Worm (Caenorhabditis elegans): ENCODE data around the gene F22F7.3.

The F22F7.3 gene

ce11 chrV:2097653-2098052 lies 12.8 kb upstream of the F22F7.3 start, which contains the start of gene clec-208:
TSS of gene clec-208 (plus strand) at chrV:2097953.
- TF ChIP-seq ceh-45 (GFP tag; IDR thresholded peaks at IDR 0.05) (no peak), unc-3 (GFP tag; conservative IDR thresholded peaks at IDR 0.05) (no peak), unc-3 (tag; optimal IDR thresholded peaks at IDR 0.05) (no peak), ceh-24 (tag; optimal IDR thresholded peaks at IDR 0.05) (no peak), unc-42 (tag; optimal IDR thresholded peaks at IDR 0.05) (no peak), npax-4 (tag; optimal IDR thresholded peaks at IDR 0.05) (no peak), T23F11.4 (GFP tag; optimal IDR thresholded peaks at IDR 0.05) (no peak), ceh-14 (tag; optimal IDR thresholded peaks at IDR 0.05) (no peak), K02D7.2 (tag; optimal IDR thresholded peaks at IDR 0.05) (no peak), ceh-34 (tag; optimal IDR thresholded peaks at IDR 0.05) (no peak), elt-4 (tag; optimal IDR thresholded peaks at IDR 0.05) (no peak), ceh-48 (tag; optimal IDR thresholded peaks at IDR 0.05) (no peak), tbx-2 (tag; optimal IDR thresholded peaks at IDR 0.05) (no peak), sox-2 (GFP tag; IDR thresholded peaks at IDR 0.05) (no peak), K09A11.1 (tag; optimal IDR thresholded peaks at IDR 0.05; ENCODE audit: insufficient read depth) (no peak), tbx-7 (tag; optimal IDR thresholded peaks at IDR 0.05) (no peak)

- no peak for TF ChIP-seq rnt-1 (tag; optimal IDR thresholded peaks at IDR 0.05)
- no peak for TF ChIP-seq unc-86 (tag; optimal IDR thresholded peaks at IDR 0.05)
- no peak for TF ChIP-seq sox-2 (GFP tag; IDR thresholded peaks at IDR 0.05)
- TF ChIP-seq ama-1 (optimal IDR thresholded peaks at IDR 0.05) = no peak
- TF ChIP-seq che-1 (tag; optimal IDR thresholded peaks at IDR 0.05) = no peak
- TF ChIP-seq hlh-15 (tag; optimal IDR thresholded peaks at IDR 0.05) = no peak
- TF ChIP-seq Y22D7AL.16 (tag; optimal IDR thresholded peaks at IDR 0.05) = no peak
- TF ChIP-seq mec-3 (tag; optimal IDR thresholded peaks at IDR 0.05; ENCODE audit: borderline replicate concordance) = no peak
- no peak for TF ChIP-seq ceh-6 (GFP tag; optimal IDR thresholded peaks at IDR 0.05)
Measured at ce11 chrV:2099040-2099439, 11.4 kb upstream of the F22F7.3 start, which contains the start of gene F36F12.7. TSS of gene F36F12.7 (plus strand) at chrV:2099340.

ce11 chrV:2103118-2103517 lies 7.3 kb upstream of the F22F7.3 start, which contains the start of gene F36F12.1:
TSS of gene F36F12.1 (minus strand) at chrV:2103218.
- TF ChIP-seq ref-2 (tag; optimal IDR thresholded peaks at IDR 0.05) (no peak), nfya-1 (tag; optimal IDR thresholded peaks at IDR 0.05) (no peak), tbx-2 (tag; optimal IDR thresholded peaks at IDR 0.05) (no peak), pha-2 (tag; optimal IDR thresholded peaks at IDR 0.05) (no peak), ceh-18 (tag; optimal IDR thresholded peaks at IDR 0.05) (no peak), pax-1 (tag; optimal IDR thresholded peaks at IDR 0.05) (no peak), hlh-6 (tag; optimal IDR thresholded peaks at IDR 0.05) (no peak), madf-2 (tag; optimal IDR thresholded peaks at IDR 0.05) (no peak), hlh-8 (tag; optimal IDR thresholded peaks at IDR 0.05) (no peak), ceh-14 (tag; optimal IDR thresholded peaks at IDR 0.05) (no peak), F13H6.1 (tag; optimal IDR thresholded peaks at IDR 0.05) (no peak), ceh-34 (tag; optimal IDR thresholded peaks at IDR 0.05) (no peak), syd-9 (tag; optimal IDR thresholded peaks at IDR 0.05) (no peak), sox-2 (GFP tag; IDR thresholded peaks at IDR 0.05) (no peak), hlh-13 (GFP tag; optimal IDR thresholded peaks at IDR 0.05) (no peak)

- TF ChIP-seq pag-3 (tag; optimal IDR thresholded peaks at IDR 0.05; ENCODE audit: borderline replicate concordance) (no peak), lin-11 (tag; optimal IDR thresholded peaks at IDR 0.05) (no peak), elt-2 (tag; optimal IDR thresholded peaks at IDR 0.05) (no peak), ama-1 (optimal IDR thresholded peaks at IDR 0.05) (no peak), ets-4 (tag; optimal IDR thresholded peaks at IDR 0.05) (no peak), fax-1 (tag; optimal IDR thresholded peaks at IDR 0.05) (no peak), ceh-34 (tag; optimal IDR thresholded peaks at IDR 0.05) (no peak), ceh-48 (tag; optimal IDR thresholded peaks at IDR 0.05) (no peak), T23F11.4 (GFP tag; optimal IDR thresholded peaks at IDR 0.05) (no peak), dve-1 (tag; optimal IDR thresholded peaks at IDR 0.05) (no peak), ztf-16 (tag; optimal IDR thresholded peaks at IDR 0.05) (no peak), pha-4 (tag; optimal IDR thresholded peaks at IDR 0.05) (no peak), ceh-24 (tag; optimal IDR thresholded peaks at IDR 0.05) (no peak)
Measured at ce11 chrV:2105976-2106375, 4.5 kb upstream of the F22F7.3 start, which contains the start of gene F22F7.4. TSS of gene F22F7.4 (minus strand) at chrV:2106076.

Data from whole organism, late embryonic.